Fruit fly (Drosophila melanogaster): ENCODE data around the gene CG31098.

CG31098 gene

DNA sequence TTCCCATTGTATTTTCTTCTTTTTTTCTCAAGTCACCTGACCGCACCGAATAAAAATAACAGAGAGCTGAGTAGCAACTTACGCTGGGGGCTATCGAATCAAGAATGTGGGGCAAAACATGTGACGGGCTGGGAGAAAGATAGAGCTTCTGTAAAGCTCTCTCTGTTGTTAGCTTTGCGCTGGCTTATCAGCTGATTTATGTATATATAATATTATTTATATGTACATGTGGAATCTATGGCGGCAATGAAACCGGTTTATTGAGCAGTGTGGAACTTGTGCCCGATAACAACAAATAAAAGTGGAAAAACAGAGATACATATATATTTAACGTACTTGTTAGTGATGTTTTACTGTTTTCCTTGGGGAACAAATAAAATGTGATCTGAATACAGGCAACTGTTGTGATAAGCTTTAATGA, at the start of gene CG31098:
CG31098 (minus strand) TSS at position 114 of the 421 bp plus-strand sequence.
- TF ChIP-seq CTCF (optimal IDR thresholded peaks at IDR 0.05) (no peak), CG8478 (optimal IDR thresholded peaks at IDR 0.05) (no peak)

DNA sequence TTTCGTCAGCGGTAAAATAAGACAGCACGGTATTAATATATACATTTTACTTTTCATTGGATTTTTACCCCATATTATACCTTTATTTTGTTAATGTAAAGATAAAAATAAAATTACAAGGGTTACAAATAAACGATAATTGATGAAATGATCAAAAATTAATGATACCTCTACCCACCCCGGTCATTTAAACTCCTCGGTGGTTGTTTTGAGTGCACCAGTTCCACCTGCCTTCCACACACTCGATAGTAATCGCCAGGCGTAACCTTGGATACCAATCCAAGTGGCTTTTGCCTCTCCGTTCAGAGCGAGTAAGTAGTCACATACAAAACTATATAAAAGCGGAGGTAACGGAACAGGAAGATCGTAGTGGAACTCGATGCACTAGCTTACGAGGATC, 47.2 kb upstream of the CG31098 start, which contains the start of gene rha:
rha (plus strand) TSS at position 301 of the 400 bp plus-strand sequence.
- TF ChIP-seq CG8478 (optimal IDR thresholded peaks at IDR 0.05) (no peak), CTCF (optimal IDR thresholded peaks at IDR 0.05) (no peak)

DNA sequence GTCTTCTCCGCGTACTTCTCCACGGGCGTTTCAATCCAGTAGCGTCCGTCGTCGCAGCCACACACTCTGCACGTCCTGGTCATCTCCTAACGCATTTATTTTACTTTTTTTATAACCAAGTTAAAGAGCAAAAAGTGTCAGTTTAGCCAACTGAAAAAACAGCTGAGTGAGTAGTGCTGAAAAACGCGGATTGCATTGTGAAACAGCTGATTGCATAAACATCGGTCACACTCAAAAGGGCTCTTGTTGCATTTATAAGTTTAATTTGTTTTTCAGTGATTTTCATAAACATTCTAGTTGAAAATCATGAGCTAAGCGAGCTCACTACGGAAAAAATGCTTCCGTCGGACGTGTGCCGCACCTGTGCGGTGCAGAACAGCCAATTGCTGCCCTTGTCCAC, 42.3 kb upstream of the CG31098 start, which contains the start of the genes CG10669 and CG11902:
CG10669 (minus strand) TSS at position 179 of the 400 bp plus-strand sequence.
CG11902 (plus strand) TSS at position 193 of the 400 bp plus-strand sequence.
- no peak for TF ChIP-seq CTCF (optimal IDR thresholded peaks at IDR 0.05)
- no peak for TF ChIP-seq CG8478 (optimal IDR thresholded peaks at IDR 0.05)

DNA sequence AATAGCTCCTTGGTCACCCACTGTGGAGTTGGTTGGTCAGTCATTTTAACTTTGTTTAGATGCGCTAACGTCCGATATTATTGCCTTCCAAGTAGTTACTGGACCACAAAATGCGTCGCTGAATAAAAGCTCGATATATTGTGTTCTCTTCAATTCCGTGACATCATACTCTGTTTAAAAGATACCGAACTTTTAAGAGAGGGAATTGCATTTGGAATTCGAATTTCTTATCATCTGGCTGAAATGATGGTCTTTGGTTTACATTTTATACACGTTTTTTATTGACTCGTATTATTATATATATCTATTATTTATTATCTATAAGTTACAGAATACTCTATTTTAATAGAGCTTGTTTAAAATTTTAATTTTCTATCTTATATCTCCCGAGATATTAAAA, 38.3 kb upstream of the CG31098 start, which contains the start of gene CHKov2:
CHKov2 (minus strand) TSS at position 101 of the 400 bp plus-strand sequence.
- no peak for TF ChIP-seq CTCF (optimal IDR thresholded peaks at IDR 0.05)
- TF ChIP-seq CG8478 (optimal IDR thresholded peaks at IDR 0.05) = no peak

DNA sequence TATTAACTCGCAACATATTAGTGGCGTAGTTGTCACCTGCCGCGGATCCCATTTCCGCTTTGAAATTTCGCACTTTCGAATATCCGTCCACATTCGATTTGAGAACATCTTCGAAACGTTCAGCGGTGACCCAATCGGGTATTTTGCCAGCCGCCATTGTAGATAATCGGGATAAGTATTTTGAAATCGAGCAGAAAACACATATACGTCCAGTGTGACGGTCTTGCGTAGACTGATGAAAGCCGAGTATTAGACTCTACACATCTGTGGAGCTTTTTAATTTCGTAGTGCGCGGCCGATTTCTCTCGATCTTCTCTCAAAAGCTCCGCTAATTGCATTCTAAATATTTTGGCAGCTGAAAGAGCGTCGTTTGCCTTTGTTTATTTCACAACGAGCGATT, 36.3 kb upstream of the CG31098 start, which contains the start of gene CHKov1:
CHKov1 (minus strand) TSS at position 238 of the 400 bp plus-strand sequence.
- TF ChIP-seq CTCF (optimal IDR thresholded peaks at IDR 0.05) (no peak), CG8478 (optimal IDR thresholded peaks at IDR 0.05) (no peak)

DNA sequence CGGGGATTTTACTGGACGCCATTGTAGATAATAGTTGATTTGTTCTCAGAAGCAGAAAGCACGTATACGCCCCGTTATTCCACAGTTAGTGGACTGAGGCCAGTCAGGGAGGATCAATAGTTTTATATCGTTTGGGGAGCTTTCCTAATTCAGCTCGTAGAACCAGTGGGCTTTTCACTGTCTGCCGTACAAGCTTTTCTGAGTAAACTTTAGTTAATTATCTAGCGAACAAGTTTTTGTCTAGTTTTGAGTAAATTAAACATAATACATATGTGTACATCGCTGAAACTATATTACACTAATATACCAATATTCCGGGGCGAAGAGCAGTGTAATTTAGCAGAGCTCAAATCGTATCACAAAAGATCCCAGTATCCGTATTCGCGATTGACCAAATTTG, 29.9 kb upstream of the CG31098 start, which contains the start of gene CG10562:
CG10562 (minus strand) TSS at position 101 of the 400 bp plus-strand sequence.
- no peak for TF ChIP-seq CG8478 (optimal IDR thresholded peaks at IDR 0.05)
- no peak for TF ChIP-seq CTCF (optimal IDR thresholded peaks at IDR 0.05)

DNA sequence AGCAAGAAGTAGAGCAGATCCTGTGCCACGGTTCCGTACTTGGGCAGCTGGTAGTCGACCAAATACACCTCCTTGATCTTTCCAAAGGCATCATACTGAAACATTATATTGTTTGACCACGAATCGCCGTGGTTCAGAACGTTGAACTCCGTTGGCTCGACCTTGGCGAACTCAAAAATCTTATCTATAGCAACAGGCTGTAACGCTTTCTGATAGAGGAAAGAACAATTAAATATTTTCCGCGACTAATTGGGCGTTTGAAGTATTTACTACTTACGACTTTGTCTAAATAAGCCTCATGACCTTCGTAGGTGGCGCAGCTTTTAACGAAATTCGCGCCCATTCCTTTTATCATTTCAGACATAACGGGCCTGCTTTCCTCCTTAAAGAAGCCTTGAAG, 28.9 kb upstream of the CG31098 start:
- TF ChIP-seq CTCF (optimal IDR thresholded peaks at IDR 0.05) = no peak
- TF ChIP-seq CG8478 (optimal IDR thresholded peaks at IDR 0.05) = no peak

DNA sequence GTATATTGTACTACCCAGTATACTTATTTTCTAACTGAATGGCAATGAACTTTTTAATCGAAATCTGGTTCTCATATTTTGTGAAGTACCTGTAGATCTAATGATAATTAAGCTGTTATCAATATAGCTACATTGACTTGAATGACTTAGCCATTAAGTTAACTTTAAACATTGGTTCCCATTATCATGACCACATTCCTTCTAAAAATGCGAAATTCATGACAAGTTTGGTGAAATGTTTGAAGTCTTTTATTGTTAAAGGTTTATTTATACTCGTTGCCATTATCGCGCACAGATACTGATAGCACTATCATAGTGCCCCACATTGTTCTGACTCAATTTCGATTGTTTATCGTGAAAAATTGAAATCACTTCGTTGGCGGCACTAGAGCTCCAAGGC, 28.1 kb upstream of the CG31098 start:
- TF ChIP-seq CTCF (optimal IDR thresholded peaks at IDR 0.05) (no peak), CG8478 (optimal IDR thresholded peaks at IDR 0.05) (no peak)

DNA sequence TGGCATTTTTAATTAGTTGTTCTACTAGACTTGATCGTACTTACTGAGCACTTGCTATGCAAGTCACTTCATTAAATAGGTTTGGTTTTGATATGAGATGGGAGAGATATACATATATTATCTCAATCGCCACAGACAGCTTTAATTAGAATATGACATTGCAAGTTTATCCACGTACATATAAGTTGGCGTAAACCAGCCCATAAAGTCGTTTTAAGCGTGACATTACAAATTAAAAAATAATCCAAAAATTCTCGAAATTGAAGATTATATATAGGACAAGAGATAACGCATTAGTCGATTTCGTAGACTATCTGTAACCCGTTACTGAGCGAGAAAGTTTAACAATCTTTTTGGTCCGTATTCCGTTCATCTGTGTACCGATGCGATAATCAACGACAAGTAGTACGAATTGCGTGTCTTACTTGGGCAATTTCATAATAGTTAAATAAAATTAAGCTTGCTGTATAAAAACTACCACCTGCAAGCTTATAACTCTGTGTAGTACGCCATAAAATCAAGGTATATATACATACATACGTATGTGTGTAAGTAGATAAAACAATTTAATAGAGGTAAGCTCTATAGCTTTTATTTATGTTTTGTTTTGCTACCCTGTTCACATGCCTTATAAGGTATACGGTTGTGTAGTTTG, 27.4 kb upstream of the CG31098 start, which contains the start of gene CG10560:
CG10560 (minus strand) TSS at position 51 of the 655 bp plus-strand sequence.
- TF ChIP-seq CTCF (optimal IDR thresholded peaks at IDR 0.05) = no peak
- TF ChIP-seq CG8478 (optimal IDR thresholded peaks at IDR 0.05) = no peak

DNA sequence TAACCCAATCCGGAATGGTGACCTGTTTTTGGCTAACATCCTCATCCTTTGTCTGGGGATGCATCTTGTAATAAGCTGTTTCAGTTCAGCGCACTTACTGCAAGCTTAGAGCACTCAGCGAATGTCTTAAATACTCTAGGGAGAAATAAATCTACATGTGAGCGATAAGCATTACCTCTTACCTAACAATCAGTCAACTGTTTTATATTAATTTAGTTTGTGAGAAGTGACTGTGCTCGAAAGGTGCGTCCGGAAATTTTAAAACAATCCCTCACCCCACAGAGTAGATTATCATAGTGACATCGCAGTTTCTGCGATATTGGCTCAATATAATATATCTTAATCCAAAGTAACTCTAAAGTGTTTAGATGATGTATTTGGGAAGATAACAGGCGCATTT, 25.2 kb upstream of the CG31098 start, which contains the start of gene CG10553:
CG10553 (minus strand) TSS at position 101 of the 400 bp plus-strand sequence.
- TF ChIP-seq CTCF (optimal IDR thresholded peaks at IDR 0.05) (no peak), CG8478 (optimal IDR thresholded peaks at IDR 0.05) (no peak)

DNA sequence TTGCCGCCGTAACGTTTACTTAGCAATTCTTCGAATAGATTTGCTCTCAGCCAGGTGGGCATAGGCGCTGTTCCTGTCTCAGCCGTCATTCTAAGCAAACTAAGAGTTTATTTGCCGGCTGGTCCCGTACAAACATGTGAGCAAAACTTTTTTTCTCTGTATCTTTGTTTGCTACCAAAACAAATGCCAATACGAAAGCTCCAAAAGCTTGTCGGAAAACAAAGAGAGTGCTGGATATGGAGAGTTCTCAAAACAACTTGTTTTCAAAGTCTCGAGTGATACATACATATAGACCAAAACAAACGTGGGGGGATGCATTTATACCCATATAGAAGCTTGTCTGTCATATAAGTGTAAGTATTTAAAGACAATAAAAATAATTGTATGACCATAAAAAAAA, 23.2 kb upstream of the CG31098 start, which contains the start of gene CG10559:
CG10559 (minus strand) TSS at position 101 of the 400 bp plus-strand sequence.
- TF ChIP-seq CG8478 (optimal IDR thresholded peaks at IDR 0.05) (no peak), CTCF (optimal IDR thresholded peaks at IDR 0.05) (no peak)

DNA sequence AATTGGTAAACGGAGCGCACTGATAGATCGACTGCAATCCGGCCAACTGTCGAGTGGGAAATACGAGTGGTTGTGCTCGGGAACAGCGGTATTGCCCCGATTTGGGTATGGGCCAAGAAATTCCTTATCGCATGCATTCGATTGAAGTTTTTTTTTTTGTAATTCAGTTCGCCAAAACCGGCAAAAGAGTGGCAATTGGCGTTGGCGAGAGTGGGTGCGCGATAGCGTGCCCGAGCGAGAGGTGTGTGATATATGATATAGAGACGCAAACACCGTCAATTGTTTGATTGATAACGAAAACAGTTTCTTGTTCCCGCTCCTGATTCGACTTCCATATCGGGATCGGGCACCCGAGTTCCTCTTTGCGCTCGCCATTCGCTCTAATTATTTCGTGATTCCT, 21.0 kb upstream of the CG31098 start, which contains the start of gene CG31087:
CG31087 (minus strand) TSS at position 63 of the 400 bp plus-strand sequence.
- TF ChIP-seq CTCF (optimal IDR thresholded peaks at IDR 0.05) (no peak), CG8478 (optimal IDR thresholded peaks at IDR 0.05) (no peak)

DNA sequence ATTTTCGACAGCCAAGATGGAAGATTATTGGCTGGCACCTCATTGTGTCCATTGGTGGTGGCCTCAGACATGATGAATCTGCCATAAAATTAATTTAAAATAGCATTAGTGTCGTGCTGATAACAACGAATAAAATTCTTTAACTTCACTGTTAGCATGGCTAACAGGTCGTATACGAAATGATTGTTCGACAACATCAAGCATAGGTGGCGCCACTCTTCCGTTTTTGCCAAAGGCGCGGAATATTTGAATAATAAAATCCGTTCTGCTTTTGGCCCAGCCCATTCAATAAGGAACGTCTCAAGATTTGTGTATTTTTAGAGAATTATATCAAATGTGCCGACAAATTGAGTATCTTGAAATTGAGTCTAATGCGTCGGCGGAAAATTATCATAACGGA, 19.8 kb upstream of the CG31098 start:
- TF ChIP-seq CG8478 (optimal IDR thresholded peaks at IDR 0.05) (no peak), CTCF (optimal IDR thresholded peaks at IDR 0.05) (peak; percentile 69 to 78)

DNA sequence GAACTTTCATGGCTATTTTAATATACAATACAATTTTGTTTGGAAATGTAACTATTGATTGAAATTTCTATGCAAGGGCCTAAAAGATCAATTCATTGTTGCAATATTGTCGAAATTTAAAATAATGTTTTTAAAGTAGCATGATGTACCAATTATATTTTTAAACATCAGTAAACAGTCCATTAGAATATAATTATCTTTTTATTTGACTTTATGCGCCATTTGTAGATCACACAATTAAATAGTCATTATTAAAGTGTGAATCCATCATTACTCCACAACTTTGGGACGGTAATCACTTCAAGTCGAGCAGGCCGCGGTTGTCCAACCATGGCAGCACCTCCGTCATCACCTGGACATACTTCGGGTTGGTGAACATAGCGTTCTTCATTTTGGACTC, 18.1 kb upstream of the CG31098 start, which contains the start of gene CG31099:
CG31099 (minus strand) TSS at position 101 of the 400 bp plus-strand sequence.
- TF ChIP-seq CG8478 (optimal IDR thresholded peaks at IDR 0.05) (no peak), CTCF (optimal IDR thresholded peaks at IDR 0.05) (no peak)

DNA sequence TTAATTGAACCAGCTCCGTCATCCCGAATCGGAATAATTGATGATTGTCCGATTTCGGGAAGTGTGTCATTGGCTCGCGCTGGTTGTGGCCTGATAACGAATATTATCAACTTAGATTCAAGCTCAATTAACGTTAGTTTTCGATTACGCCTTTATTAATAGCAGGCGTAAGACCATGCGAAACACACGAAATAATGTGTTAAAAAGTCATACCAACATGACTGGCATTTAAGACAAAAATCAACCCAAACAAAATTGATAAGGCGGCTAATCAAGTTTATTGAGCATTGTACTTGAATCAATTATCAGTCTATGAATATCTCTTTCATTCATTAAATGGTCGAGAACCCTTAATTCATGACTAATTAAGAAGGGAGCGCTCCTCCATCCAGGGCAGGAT, 16.4 kb upstream of the CG31098 start:
- no peak for TF ChIP-seq CTCF (optimal IDR thresholded peaks at IDR 0.05)
- no peak for TF ChIP-seq CG8478 (optimal IDR thresholded peaks at IDR 0.05)

DNA sequence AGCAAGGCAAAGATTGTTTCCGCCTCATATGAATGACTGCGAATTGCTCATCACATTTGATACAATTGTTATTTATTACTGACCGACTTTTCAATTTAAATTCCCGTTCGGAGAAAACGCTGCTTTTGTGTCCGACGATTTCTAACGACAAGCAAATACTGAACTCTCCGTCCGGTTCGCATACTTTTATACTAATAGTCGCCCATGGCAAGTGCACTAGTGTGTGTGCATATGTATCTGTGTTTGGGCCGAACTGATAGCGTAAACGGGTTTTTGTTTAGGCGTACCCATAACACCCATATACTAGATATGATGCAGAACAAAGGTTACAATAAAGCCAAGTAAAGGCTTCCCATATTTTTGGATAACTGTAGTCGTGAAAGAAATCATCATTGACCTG, 15.5 kb upstream of the CG31098 start, which contains the start of gene CG10550:
CG10550 (minus strand) TSS at position 164 of the 400 bp plus-strand sequence.
- no peak for TF ChIP-seq CG8478 (optimal IDR thresholded peaks at IDR 0.05)
- no peak for TF ChIP-seq CTCF (optimal IDR thresholded peaks at IDR 0.05)
